Fruit fly (Drosophila melanogaster) whole organism, embryonic: ENCODE data around the gene BRWD3.

Experiments used
- C15 ChIP-seq: fragments of 200-800 bp; sonication (Bioruptor generic); IDR thresholded peaks from 3 replicates; pipeline ENCODE4 v1.3.6; 2022; ENCODE audit warnings: missing biosample characterization, missing genetic modification characterization
- CG16779 ChIP-seq: fragments of 200-800 bp; sonication (Bioruptor generic); IDR thresholded peaks from 2 replicates; pipeline ENCODE4 v1.3.6; 2022; ENCODE audit warnings: missing biosample characterization, missing genetic modification characterization
- CG16815 ChIP-seq: fragments of 200-800 bp; sonication (Bioruptor generic); optimal IDR thresholded peaks from 3 replicates; lab custom pipeline; 2017; ENCODE audit warnings: missing biosample characterization, mild to moderate bottlenecking, missing genetic modification characterization
- CG17568 ChIP-seq: fragments of 200-800 bp; sonication (Bioruptor generic); optimal IDR thresholded peaks from 2 replicates; lab custom pipeline; 2018; ENCODE audit warnings: missing biosample characterization, mild to moderate bottlenecking, missing genetic modification characterization, moderate library complexity
- CHES-1-like ChIP-seq: fragments of 200-800 bp; sonication (Bioruptor generic); optimal IDR thresholded peaks from 2 replicates; lab custom pipeline; 2016; ENCODE audit warnings: missing biosample characterization, missing genetic modification characterization
- CTCF ChIP-seq: fragments of 200-800 bp; sonication (Bioruptor generic); optimal IDR thresholded peaks from 2 replicates; lab custom pipeline; 2017; ENCODE audit warnings: missing biosample characterization, mild to moderate bottlenecking, missing genetic modification characterization, moderate library complexity
- Fer3 ChIP-seq: fragments of 200-800 bp; sonication (Bioruptor generic); optimal IDR thresholded peaks from 2 replicates; lab custom pipeline; 2018; ENCODE audit warnings: missing biosample characterization, mild to moderate bottlenecking, missing genetic modification characterization, moderate library complexity
- Lim3 ChIP-seq: fragments of 200-800 bp; sonication (Bioruptor generic); IDR thresholded peaks from 2 replicates; pipeline ENCODE4 v1.3.6; 2022; ENCODE audit warnings: missing biosample characterization, missing genetic modification characterization
- Optix ChIP-seq: fragments of 200-800 bp; sonication (Bioruptor generic); IDR thresholded peaks from 3 replicates; pipeline ENCODE4 v1.3.6; 2022; ENCODE audit warnings: missing biosample characterization, missing genetic modification characterization
- ato ChIP-seq: fragments of 200-800 bp; sonication (Bioruptor generic); IDR thresholded peaks from 2 replicates; pipeline ENCODE4 v1.3.6; 2022; ENCODE audit warnings: missing biosample characterization, missing genetic modification characterization; ENCODE audit not compliant: partially characterized antibody
- az2 ChIP-seq: fragments of 200-800 bp; sonication (Bioruptor generic); optimal IDR thresholded peaks from 3 replicates; lab custom pipeline; 2016; ENCODE audit warnings: missing biosample characterization, missing genetic modification characterization
- luna ChIP-seq: fragments of 200-800 bp; sonication (Bioruptor generic); optimal IDR thresholded peaks from 2 replicates; lab custom pipeline; 2016; ENCODE audit warnings: missing biosample characterization, missing genetic modification characterization
- pnt ChIP-seq: fragments of 200-800 bp; sonication (Bioruptor generic); optimal IDR thresholded peaks from 3 replicates; lab custom pipeline; 2016; ENCODE audit warnings: missing biosample characterization, missing genetic modification characterization

DNA sequence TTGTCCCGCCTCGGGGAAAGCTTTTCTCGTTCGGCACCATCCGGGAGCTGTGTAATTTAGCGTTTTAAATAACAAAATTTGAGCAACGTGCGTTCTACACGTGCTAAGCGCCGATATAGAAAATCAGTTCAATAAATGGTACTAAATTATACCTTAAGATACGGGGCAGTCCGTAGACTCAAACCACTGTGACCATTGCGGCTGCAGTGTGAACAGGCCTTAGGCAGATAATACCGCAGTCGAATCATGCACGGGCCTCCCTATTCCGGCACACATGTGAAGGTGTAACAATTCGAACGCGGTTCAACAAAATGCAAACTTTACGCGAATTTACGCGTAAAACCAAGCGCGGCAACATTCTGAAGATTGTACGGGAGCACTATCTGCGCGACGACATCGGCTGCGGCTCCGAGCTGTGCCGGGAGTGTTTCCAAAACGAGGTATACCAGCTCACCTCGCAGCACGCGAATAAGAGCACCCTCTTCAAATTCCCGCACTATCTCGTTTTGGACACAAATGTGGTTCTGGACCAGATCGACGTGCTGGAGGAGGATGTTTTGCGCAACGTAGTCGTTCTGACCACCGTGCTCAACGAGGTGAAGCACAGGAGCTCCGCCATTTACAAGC, 14.5 kb downstream of the BRWD3 start, which contains the start of the genes Rrp5 and Dis3:
- TF ChIP-seq Lim3, result no peak
- no peak for TF ChIP-seq CG16815 (GFP tag; lab: Kevin White, UChicago)
- no peak for TF ChIP-seq CG17568
- no peak for TF ChIP-seq az2 (GFP tag; lab: Kevin White, UChicago)
- no peak for TF ChIP-seq luna (GFP tag; lab: Kevin White, UChicago)
- TF ChIP-seq CG16779 (GFP tag; lab: Robert Waterston, UW), result peak; percentile 54; the same call in 1 of the 2 replicates
- TF ChIP-seq CTCF (GFP tag; lab: Kevin White, UChicago), result no peak
- TF ChIP-seq C15 (GFP tag; lab: Robert Waterston, UW), result no peak
- no peak for TF ChIP-seq pnt
- TF ChIP-seq CHES-1-like (GFP tag; lab: Kevin White, UChicago), result peak; percentile 60
- peak; percentile 7; the same call in 1 of the 2 replicates for TF ChIP-seq ato (GFP tag; lab: Robert Waterston, UW)
- TF ChIP-seq Fer3 (tag; lab: Kevin White, UChicago), result no peak
- TF ChIP-seq Optix, result no peak
